Worm (Caenorhabditis elegans) whole organism, L1 larva: ENCODE data around the gene ufc-1.

Experiments
- C04F5.9 ChIP-seq: sonication (generic microtip); optimal IDR thresholded peaks from 2 replicates; lab custom pipeline; 2016; ENCODE audit warnings: missing genetic modification characterization, missing compliant biosample characterization
- C34B4.2 ChIP-seq: sonication (generic microtip); optimal IDR thresholded peaks from 2 replicates; lab custom pipeline; 2017; ENCODE audit warnings: mild to moderate bottlenecking, missing genetic modification characterization, missing compliant biosample characterization
- Y116A8C.19 ChIP-seq: sonication (generic microtip); optimal IDR thresholded peaks from 2 replicates; lab custom pipeline; 2016; ENCODE audit warnings: missing compliant biosample characterization, missing genetic modification characterization, borderline replicate concordance
- alr-1 ChIP-seq: fragments of 200-800 bp; sonication (Bioruptor generic); optimal IDR thresholded peaks from 2 replicates; lab custom pipeline; 2018; ENCODE audit warnings: borderline replicate concordance, mild to moderate bottlenecking, missing genetic modification characterization, missing compliant biosample characterization
- aly-2 ChIP-seq: fragments of 150-350 bp; optimal IDR thresholded peaks from 2 replicates; lab custom pipeline; 2014; ENCODE audit warnings: missing biosample characterization, missing genetic modification characterization
- ama-1 ChIP-seq: fragments of 150-350 bp; optimal IDR thresholded peaks from 2 replicates; lab custom pipeline; 2014
- blmp-1 ChIP-seq: fragments of 150-350 bp; optimal IDR thresholded peaks from 2 replicates; lab custom pipeline; 2014; ENCODE audit warnings: missing biosample characterization, missing genetic modification characterization
- ceh-63 ChIP-seq: fragments of 200-800 bp; sonication (Bioruptor generic); optimal IDR thresholded peaks from 2 replicates; lab custom pipeline; 2018; ENCODE audit warnings: mild to moderate bottlenecking, missing genetic modification characterization, missing compliant biosample characterization
- ceh-8 ChIP-seq: fragments of 200-800 bp; sonication (Bioruptor generic); optimal IDR thresholded peaks from 2 replicates; lab custom pipeline; 2018; ENCODE audit warnings: mild to moderate bottlenecking, missing genetic modification characterization, moderate library complexity, missing compliant biosample characterization
- ceh-88 ChIP-seq: fragments of 200-800 bp; sonication (Bioruptor generic); IDR thresholded peaks from 2 replicates; pipeline ENCODE4 v1.3.6; 2022; ENCODE audit warnings: missing genetic modification characterization, missing compliant biosample characterization
- dpl-1 ChIP-seq, 3 experiments: fragments of 150-350 bp in 2 of 3; sonication (generic microtip) in 1 of 3; optimal IDR thresholded peaks; 2 replicates each; lab custom pipeline; 2014 to 2017; ENCODE audit warnings: missing biosample characterization in 3 of 3, missing genetic modification characterization in 3 of 3, missing genetic modification reagents in 3 of 3
- efl-3 ChIP-seq: fragments of 200-800 bp; sonication (Bioruptor generic); optimal IDR thresholded peaks from 2 replicates; lab custom pipeline; 2018; ENCODE audit warnings: mild to moderate bottlenecking, missing genetic modification characterization, missing compliant biosample characterization
- egl-13 ChIP-seq: sonication (generic microtip); optimal IDR thresholded peaks from 2 replicates; lab custom pipeline; 2016; ENCODE audit warnings: missing genotype, missing genetic modification reagents, missing genetic modification characterization, missing compliant biosample characterization
- elt-2 ChIP-seq: sonication (generic microtip); optimal IDR thresholded peaks from 2 replicates; lab custom pipeline; 2016; ENCODE audit warnings: missing genetic modification characterization, mild to moderate bottlenecking, inconsistent platforms, missing compliant biosample characterization, missing genetic modification reagents
- fos-1 ChIP-seq: fragments of 150-350 bp; optimal IDR thresholded peaks from 2 replicates; lab custom pipeline; 2014; ENCODE audit warnings: missing biosample characterization, missing genetic modification characterization
- grh-1 ChIP-seq: fragments of 200-800 bp; sonication (Bioruptor generic); IDR thresholded peaks from 2 replicates; pipeline ENCODE4 v1.3.6; 2022; ENCODE audit warnings: missing genetic modification reagents, missing genetic modification characterization, missing compliant biosample characterization
- hpl-2 ChIP-seq: fragments of 150-350 bp; optimal IDR thresholded peaks from 2 replicates; lab custom pipeline; 2014; ENCODE audit warnings: missing biosample characterization, missing genetic modification reagents, missing genetic modification characterization
- isw-1 ChIP-seq: fragments of 200-800 bp; sonication (Bioruptor generic); IDR thresholded peaks from 2 replicates; pipeline ENCODE4 v1.3.6; 2022; ENCODE audit warnings: missing genetic modification characterization, missing compliant biosample characterization
- jun-1 ChIP-seq: fragments of 150-350 bp; optimal IDR thresholded peaks from 2 replicates; lab custom pipeline; 2014; ENCODE audit warnings: missing biosample characterization, missing genetic modification reagents, missing genetic modification characterization
- lin-13 ChIP-seq: fragments of 150-350 bp; optimal IDR thresholded peaks from 2 replicates; lab custom pipeline; 2014; ENCODE audit warnings: missing biosample characterization, missing genetic modification reagents, missing genetic modification characterization
- lir-3 ChIP-seq: sonication (generic microtip); optimal IDR thresholded peaks from 2 replicates; lab custom pipeline; 2016; ENCODE audit warnings: mild to moderate bottlenecking, missing genetic modification characterization, moderate library complexity, missing compliant biosample characterization; ENCODE audit not compliant: poor library complexity
- mdl-1 ChIP-seq, 2 experiments: fragments of 150-350 bp; optimal IDR thresholded peaks; 2 replicates each; lab custom pipeline; 2014 to 2017; ENCODE audit warnings: missing biosample characterization in 2 of 2, missing genetic modification characterization in 2 of 2, inconsistent platforms in 1 of 2
- mef-2 ChIP-seq: fragments of 150-350 bp; optimal IDR thresholded peaks from 2 replicates; lab custom pipeline; 2014; ENCODE audit warnings: missing biosample characterization, missing genetic modification characterization
- mep-1 ChIP-seq: fragments of 150-350 bp; optimal IDR thresholded peaks from 2 replicates; lab custom pipeline; 2014; ENCODE audit warnings: missing biosample characterization, missing genetic modification characterization
- nhr-11 ChIP-seq: fragments of 150-350 bp; optimal IDR thresholded peaks from 2 replicates; lab custom pipeline; 2014; ENCODE audit warnings: missing biosample characterization, missing genetic modification characterization
- nhr-12 ChIP-seq: sonication (generic microtip); optimal IDR thresholded peaks from 2 replicates; lab custom pipeline; 2017; ENCODE audit warnings: missing biosample characterization, missing genetic modification characterization
- nhr-19 ChIP-seq: fragments of 200-800 bp; sonication (Bioruptor generic); conservative IDR thresholded peaks from 2 replicates; pipeline ENCODE4 v1.3.6; 2022; ENCODE audit warnings: missing genetic modification characterization, missing compliant biosample characterization
- nhr-20 ChIP-seq: sonication (generic microtip); optimal IDR thresholded peaks from 2 replicates; lab custom pipeline; 2016; ENCODE audit warnings: mild to moderate bottlenecking, missing genetic modification characterization, missing compliant biosample characterization
- nhr-71 ChIP-seq: sonication (generic microtip); optimal IDR thresholded peaks from 2 replicates; lab custom pipeline; 2016; ENCODE audit warnings: mild to moderate bottlenecking, missing genetic modification characterization, moderate library complexity, missing compliant biosample characterization
- nhr-77 ChIP-seq: fragments of 150-350 bp; optimal IDR thresholded peaks from 2 replicates; lab custom pipeline; 2014; ENCODE audit warnings: missing biosample characterization, missing genetic modification characterization
- nhr-85 ChIP-seq: sonication (generic microtip); peaks from one replicate; lab custom pipeline; 2016; ENCODE audit warnings: missing genetic modification characterization, inconsistent platforms, missing compliant biosample characterization
- nhr-90 ChIP-seq: sonication (generic microtip); optimal IDR thresholded peaks from 2 replicates; lab custom pipeline; 2016; ENCODE audit warnings: mild to moderate bottlenecking, missing genetic modification characterization, missing compliant biosample characterization; ENCODE audit not compliant: poor library complexity
- pqm-1 ChIP-seq: sonication (generic microtip); optimal IDR thresholded peaks from 3 replicates; lab custom pipeline; 2017; ENCODE audit warnings: missing biosample characterization, missing genetic modification characterization
- snu-23 ChIP-seq: sonication (generic microtip); optimal IDR thresholded peaks from 2 replicates; lab custom pipeline; 2016; ENCODE audit warnings: missing genetic modification characterization, missing compliant biosample characterization
- sup-37 ChIP-seq: fragments of 200-800 bp; sonication (Bioruptor generic); optimal IDR thresholded peaks from 2 replicates; lab custom pipeline; 2018; ENCODE audit warnings: mild to moderate bottlenecking, missing genetic modification characterization, missing compliant biosample characterization
- swsn-7 ChIP-seq: sonication (generic microtip); optimal IDR thresholded peaks from 2 replicates; lab custom pipeline; 2016; ENCODE audit warnings: missing genetic modification characterization, missing compliant biosample characterization
- tlp-1 ChIP-seq: fragments of 150-350 bp; optimal IDR thresholded peaks from 2 replicates; lab custom pipeline; 2014; ENCODE audit warnings: missing biosample characterization, missing genetic modification characterization
- unc-30 ChIP-seq: sonication (generic microtip); optimal IDR thresholded peaks from 2 replicates; lab custom pipeline; 2017; ENCODE audit warnings: missing biosample characterization, missing genetic modification characterization
- unc-86 ChIP-seq: sonication (generic microtip); optimal IDR thresholded peaks from 2 replicates; lab custom pipeline; 2016; ENCODE audit warnings: missing genetic modification characterization, missing compliant biosample characterization
- vab-15 ChIP-seq: sonication (generic microtip); optimal IDR thresholded peaks from 2 replicates; lab custom pipeline; 2017; ENCODE audit warnings: missing genotype, mild to moderate bottlenecking, missing genetic modification characterization, missing compliant biosample characterization
- zag-1 ChIP-seq: fragments of 150-350 bp; optimal IDR thresholded peaks from 2 replicates; lab custom pipeline; 2014; ENCODE audit warnings: missing biosample characterization, missing genetic modification characterization
- ztf-11 ChIP-seq, 2 experiments: sonication (generic microtip); optimal IDR thresholded peaks; 2 replicates each; lab custom pipeline; 2016 to 2017; ENCODE audit warnings: missing genetic modification characterization in 2 of 2, missing biosample characterization in 1 of 2, missing compliant biosample characterization in 1 of 2
- ztf-4 ChIP-seq: fragments of 150-350 bp; optimal IDR thresholded peaks from 2 replicates; lab custom pipeline; 2014; ENCODE audit warnings: missing biosample characterization, missing genetic modification characterization

The ufc-1 gene

DNA sequence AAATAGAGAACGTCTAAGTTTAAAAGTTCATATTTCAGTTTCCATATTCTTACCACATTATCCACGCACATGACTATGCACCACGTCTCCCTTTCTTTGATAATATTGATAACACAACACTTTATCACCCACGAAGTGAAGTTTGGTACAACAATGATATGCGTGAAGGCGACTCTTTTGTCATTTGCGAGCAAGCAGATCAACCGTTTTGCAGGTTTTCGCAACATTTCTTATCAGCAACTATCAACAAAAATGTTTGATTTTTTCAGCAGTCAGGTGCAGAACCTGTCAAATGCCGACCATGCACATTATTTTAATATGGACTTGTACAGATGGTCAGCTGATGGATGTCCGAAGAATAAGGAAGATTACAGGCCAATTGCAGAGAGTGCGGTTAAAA, 4.8 kb upstream of the ufc-1 start (continued):
- no peak for TF ChIP-seq sup-37 (GFP tag; lab: Kevin White, UChicago)
- TF ChIP-seq tlp-1 (tag; lab: Kevin White, UChicago) = no peak
- TF ChIP-seq alr-1 = no peak
- TF ChIP-seq nhr-11 (tag; lab: Kevin White, UChicago) = no peak
- TF ChIP-seq nhr-19 (GFP tag; lab: Robert Waterston, UW) = no peak
- TF ChIP-seq nhr-12 = no peak
- TF ChIP-seq efl-3 = no peak
- TF ChIP-seq nhr-90 = peak; percentile 37
- TF ChIP-seq zag-1 (tag; lab: Kevin White, UChicago) = no peak
- no peak for TF ChIP-seq aly-2 (tag; lab: Kevin White, UChicago)
- TF ChIP-seq jun-1 (tag; lab: Kevin White, UChicago) = no peak
- no peak for TF ChIP-seq dpl-1 (GFP tag; optimal IDR thresholded peaks at IDR 0.05; lab: Kevin White, UChicago)
- TF ChIP-seq grh-1 (GFP tag; lab: Robert Waterston, UW) = no peak
- TF ChIP-seq lir-3 (tag; lab: Kevin White, UChicago) = no peak
- no peak for TF ChIP-seq C34B4.2 (tag; lab: Kevin White, UChicago)
- peak; percentile 15 for TF ChIP-seq nhr-20 (tag; lab: Kevin White, UChicago)
- TF ChIP-seq ceh-88 (GFP tag; lab: Robert Waterston, UW) = no peak
- TF ChIP-seq ceh-8 = no peak
- no peak for TF ChIP-seq C04F5.9 (tag; lab: Kevin White, UChicago)
- no peak for TF ChIP-seq snu-23
- TF ChIP-seq ztf-4 (tag; lab: Kevin White, UChicago) = no peak
- TF ChIP-seq unc-30 (tag; lab: Kevin White, UChicago) = no peak
- TF ChIP-seq isw-1 (GFP tag; lab: Robert Waterston, UW) = no peak
- TF ChIP-seq mdl-1 (tag; optimal IDR thresholded peaks at IDR 0.05; lab: Kevin White, UChicago) = peak in 1 of 2 experiments; percentile 40
- no peak for TF ChIP-seq vab-15 (tag; lab: Kevin White, UChicago)
- TF ChIP-seq pqm-1 (tag; lab: Kevin White, UChicago) = peak; percentile 46
- no peak for TF ChIP-seq unc-86 (tag; lab: Kevin White, UChicago)
- no peak for TF ChIP-seq nhr-71 (tag; lab: Kevin White, UChicago)
- TF ChIP-seq egl-13 (tag; lab: Kevin White, UChicago) = peak; percentile 30
- no peak for TF ChIP-seq ama-1 (lab: Kevin White, UChicago)
- no peak for TF ChIP-seq mef-2 (tag; lab: Kevin White, UChicago)
- no peak for TF ChIP-seq hpl-2 (GFP tag; lab: Kevin White, UChicago)
- TF ChIP-seq swsn-7 (tag; lab: Kevin White, UChicago) = no peak
- no peak for TF ChIP-seq Y116A8C.19 (tag; lab: Kevin White, UChicago)
- TF ChIP-seq fos-1 (tag; lab: Kevin White, UChicago) = no peak
- no peak for TF ChIP-seq ceh-63
- TF ChIP-seq lin-13 (GFP tag; lab: Kevin White, UChicago) = no peak
- TF ChIP-seq mep-1 (tag; lab: Kevin White, UChicago) = no peak
- no peak for TF ChIP-seq ztf-11 (tag; optimal IDR thresholded peaks at IDR 0.05; lab: Kevin White, UChicago)
- no peak for TF ChIP-seq nhr-85
- TF ChIP-seq elt-2 (tag; lab: Kevin White, UChicago) = peak; percentile 96

DNA sequence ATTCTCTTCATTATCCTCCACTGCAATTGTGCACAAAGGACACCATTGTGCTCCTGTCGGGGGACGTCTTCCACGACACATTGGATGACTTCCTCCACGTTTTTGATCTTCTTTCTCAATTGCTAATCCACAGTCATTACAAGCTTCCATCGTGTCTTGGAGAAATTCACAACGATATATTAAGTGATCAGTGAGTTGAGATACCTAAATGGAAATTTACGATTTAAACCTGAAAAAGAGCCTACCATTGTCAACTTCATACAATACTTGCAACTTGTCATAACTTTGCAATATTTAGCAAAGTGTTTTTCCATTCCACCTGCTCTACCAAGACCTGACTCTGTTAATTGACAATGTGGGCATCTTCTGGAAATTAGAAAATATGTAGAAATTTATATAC, 3.4 kb upstream of the ufc-1 start:
- TF ChIP-seq nhr-77 (tag; lab: Kevin White, UChicago) (no peak), blmp-1 (tag; lab: Kevin White, UChicago) (no peak)
